Worm (Caenorhabditis elegans): ENCODE data around the gene F16G10.3.

F16G10.3 gene

ce11 chrII:2403984-2404383 lies 31.8 kb downstream of the F16G10.3 start, which contains the start of gene F16G10.1:
Gene F16G10.1 (plus strand): TSS chrII:2404284.
- TF ChIP-seq unc-62 (GFP tag; optimal IDR thresholded peaks at IDR 0.05) = no peak

- TF ChIP-seq unc-62 (GFP tag; optimal IDR thresholded peaks at IDR 0.05) = no peak
Observed at ce11 chrII:2411093-2411492, 38.9 kb downstream of the F16G10.3 start.

ce11 chrII:2411555-2411954 lies 39.4 kb downstream of the F16G10.3 start:
- no peak for TF ChIP-seq unc-62 (GFP tag; optimal IDR thresholded peaks at IDR 0.05)

- TF ChIP-seq unc-62 (GFP tag; optimal IDR thresholded peaks at IDR 0.05) = no peak
Observed at ce11 chrII:2412649-2413048, 40.5 kb downstream of the F16G10.3 start, which contains the start of gene fbxa-182. Gene fbxa-182 (minus strand): TSS chrII:2412749.

- no peak for TF ChIP-seq unc-62 (GFP tag; optimal IDR thresholded peaks at IDR 0.05)
Observed at ce11 chrII:2415439-2415838, 43.2 kb downstream of the F16G10.3 start, which contains the start of gene fbxa-4. Gene fbxa-4 (minus strand): TSS chrII:2415531.

ce11 chrII:2417889-2418288 lies 45.7 kb downstream of the F16G10.3 start, which contains the start of the genes F42G2.5 and F42G2.7:
Gene F42G2.5 (minus strand): TSS chrII:2417989.
Gene F42G2.7 (plus strand): TSS chrII:2418158.
- TF ChIP-seq unc-62 (GFP tag; optimal IDR thresholded peaks at IDR 0.05) = no peak

- TF ChIP-seq unc-62 (GFP tag; optimal IDR thresholded peaks at IDR 0.05) = no peak
Observed at ce11 chrII:2418836-2419235, 46.6 kb downstream of the F16G10.3 start, which contains the start of gene fbxc-20. Gene fbxc-20 (plus strand): TSS chrII:2419136.

- no peak for TF ChIP-seq unc-62 (GFP tag; optimal IDR thresholded peaks at IDR 0.05)
Observed at ce11 chrII:2420685-2421084, 48.5 kb downstream of the F16G10.3 start.

ce11 chrII:2421185-2421584 lies 49.0 kb downstream of the F16G10.3 start:
- TF ChIP-seq unc-62 (GFP tag; optimal IDR thresholded peaks at IDR 0.05) = no peak

ce11 chrII:2421905-2422304 lies 49.7 kb downstream of the F16G10.3 start, which contains the start of gene F42G2.2:
Gene F42G2.2 (plus strand): TSS chrII:2422205.
- no peak for TF ChIP-seq unc-62 (GFP tag; optimal IDR thresholded peaks at IDR 0.05)

- no peak for TF ChIP-seq unc-62 (GFP tag; optimal IDR thresholded peaks at IDR 0.05)
Observed at ce11 chrII:2422427-2422826, 50.2 kb downstream of the F16G10.3 start.
